Worm (Caenorhabditis elegans): ENCODE measurements around the gene ztf-22.

DNA sequence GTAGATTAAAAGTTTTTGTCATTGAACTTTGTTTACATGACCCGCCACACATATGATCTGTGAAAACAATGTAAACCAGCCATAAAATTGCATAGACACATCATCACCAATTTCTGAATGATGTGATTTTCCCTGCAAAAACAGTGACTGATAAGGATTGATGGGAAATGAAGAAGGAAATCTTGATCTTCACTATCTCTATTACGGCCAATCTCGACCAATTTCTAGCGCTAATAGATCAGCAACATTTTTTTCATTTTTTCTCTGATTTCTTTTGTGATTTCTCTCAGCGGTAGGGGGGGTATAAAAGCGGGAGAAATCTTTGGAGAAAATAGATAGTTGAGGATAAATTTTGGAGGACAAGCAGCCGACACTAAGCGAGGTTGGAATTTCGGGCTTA lies 11.7 kb upstream of the ztf-22 start:
- TF ChIP-seq W03F9.2 (tag; optimal IDR thresholded peaks at IDR 0.05) (no peak), him-1 (tag; optimal IDR thresholded peaks at IDR 0.05) (no peak)
